Worm (Caenorhabditis elegans) whole organism, L4/young adult: ENCODE results near the gene srw-137.
"Not testable (repeated sequence)": the region's sequence is repeated elsewhere in the genome, so short reads cannot be mapped to it uniquely, and the experiment has no call there.

ENCODE experiments used
- W03F9.2 ChIP-seq: fragments of 150-350 bp; optimal IDR thresholded peaks from 2 replicates; lab custom pipeline; 2014; ENCODE audit warnings: missing biosample characterization, missing genetic modification characterization
- dao-5 ChIP-seq: sonication (generic microtip); optimal IDR thresholded peaks from 2 replicates; lab custom pipeline; 2016; ENCODE audit warnings: missing genotype, missing genetic modification characterization, moderate library complexity, missing compliant biosample characterization
- him-1 ChIP-seq: sonication (generic microtip); optimal IDR thresholded peaks from 2 replicates; lab custom pipeline; 2016; ENCODE audit warnings: missing genotype, missing genetic modification reagents, missing genetic modification characterization, missing compliant biosample characterization

Gene srw-137

ce11 chrV:2943859-2944258 is at the start of gene srw-137:
srw-137 (minus strand) TSS chrV:2943959.
- TF ChIP-seq dao-5 (tag; lab: Kevin White, UChicago): no peak
- TF ChIP-seq him-1 (tag; lab: Kevin White, UChicago): no peak
- no peak for TF ChIP-seq W03F9.2 (tag; lab: Kevin White, UChicago)

DNA sequence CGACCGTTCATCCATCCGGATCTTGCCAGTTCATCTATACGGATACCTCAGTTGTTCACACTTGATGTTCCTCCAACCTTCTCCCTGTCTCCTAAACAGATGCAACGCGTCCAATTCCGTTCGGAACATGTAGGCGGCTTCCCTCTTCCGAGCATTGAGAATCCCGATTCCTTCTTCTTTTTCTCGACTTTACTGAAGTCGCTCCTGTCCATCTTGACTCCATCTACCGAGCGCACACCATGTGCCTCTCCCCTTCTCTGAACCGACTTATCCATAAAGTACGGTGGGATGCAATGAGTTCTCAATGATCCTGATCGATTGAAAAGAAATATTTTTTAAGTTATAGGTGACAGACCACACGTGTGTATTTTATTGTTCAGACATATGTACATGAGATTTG is 48.3 kb upstream of the srw-137 start:
- TF ChIP-seq W03F9.2 (tag; lab: Kevin White, UChicago) (no peak), dao-5 (tag; lab: Kevin White, UChicago) (no peak), him-1 (tag; lab: Kevin White, UChicago) (no peak)

ce11 chrV:2991485-2991884 is 47.7 kb upstream of the srw-137 start, which contains the start of gene srw-121:
srw-121 (minus strand) TSS chrV:2991585.
- TF ChIP-seq dao-5 (tag; lab: Kevin White, UChicago) (no peak), him-1 (tag; lab: Kevin White, UChicago) (no peak), W03F9.2 (tag; lab: Kevin White, UChicago) (no peak)

ce11 chrV:2987407-2987806 is 43.6 kb upstream of the srw-137 start, which contains the start of gene srh-85:
srh-85 (minus strand) TSS chrV:2987507.
- TF ChIP-seq W03F9.2 (tag; lab: Kevin White, UChicago): no peak
- TF ChIP-seq him-1 (tag; lab: Kevin White, UChicago): no peak
- no peak for TF ChIP-seq dao-5 (tag; lab: Kevin White, UChicago)

DNA sequence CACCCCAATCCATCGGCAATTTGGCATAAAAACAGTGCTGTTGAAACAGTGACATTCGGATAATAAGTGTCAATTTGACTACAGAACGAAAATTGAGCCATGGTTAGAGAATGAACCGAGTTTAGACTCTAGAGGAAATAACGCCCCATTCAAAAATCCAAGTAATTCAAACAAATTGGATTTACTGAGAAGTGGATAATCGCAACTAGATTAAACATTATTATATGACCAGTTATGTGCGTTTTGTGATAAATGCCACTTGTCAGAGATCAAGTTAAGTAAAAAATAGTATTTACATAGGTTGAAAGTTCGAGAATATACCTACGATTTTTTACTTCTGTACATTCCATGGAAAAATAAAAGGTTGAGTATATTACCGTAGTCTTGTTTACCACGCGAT is 41.5 kb upstream of the srw-137 start, which contains the start of gene srw-139:
Gene srw-139, minus strand, starts transcription at position 101 of the 400 bp plus-strand sequence.
- no peak for TF ChIP-seq W03F9.2 (tag; lab: Kevin White, UChicago)
- TF ChIP-seq dao-5 (tag; lab: Kevin White, UChicago): no peak
- no peak for TF ChIP-seq him-1 (tag; lab: Kevin White, UChicago)

ce11 chrV:2983351-2983750 is 39.6 kb upstream of the srw-137 start, which contains the start of gene srw-117:
srw-117 (minus strand) TSS chrV:2983451.
- no peak for TF ChIP-seq W03F9.2 (tag; lab: Kevin White, UChicago)
- TF ChIP-seq him-1 (tag; lab: Kevin White, UChicago): no peak
- TF ChIP-seq dao-5 (tag; lab: Kevin White, UChicago): no peak

- TF ChIP-seq him-1 (tag; lab: Kevin White, UChicago): no peak
Measured at ce11 chrV:2979978-2980377, 36.2 kb upstream of the srw-137 start, which contains the start of gene srw-118. srw-118 (minus strand) TSS chrV:2980078.

DNA sequence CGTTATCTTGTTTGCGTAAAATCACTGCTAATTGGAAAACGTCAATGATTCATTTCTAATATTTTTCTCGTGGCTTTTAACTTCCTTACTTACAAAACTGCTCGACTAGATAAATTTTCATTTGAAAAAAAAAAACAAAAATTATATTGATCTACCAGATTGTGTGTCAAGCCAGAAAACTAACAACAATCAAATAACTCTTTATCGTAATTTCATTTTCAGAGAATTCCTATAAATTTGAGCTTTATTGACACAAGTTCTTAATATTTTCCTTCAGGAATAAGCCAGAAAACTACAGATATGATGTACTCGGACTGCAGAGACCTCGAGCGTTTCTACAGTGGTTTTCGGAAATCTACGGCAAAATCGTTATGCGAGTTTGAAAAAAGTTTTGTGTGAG is 32.5 kb upstream of the srw-137 start, which contains the start of gene srw-124:
Gene srw-124, plus strand, starts transcription at position 301 of the 400 bp plus-strand sequence.
- no peak for TF ChIP-seq him-1 (tag; lab: Kevin White, UChicago)
- TF ChIP-seq dao-5 (tag; lab: Kevin White, UChicago): no peak
- no peak for TF ChIP-seq W03F9.2 (tag; lab: Kevin White, UChicago)

- TF ChIP-seq him-1, W03F9.2, dao-5 (tag; lab: Kevin White, UChicago): not testable (repeated sequence)
Measured at ce11 chrV:2975285-2975684, 31.5 kb upstream of the srw-137 start, which contains the start of gene srw-123. srw-123 (minus strand) TSS chrV:2975385.

ce11 chrV:2971307-2971999 is 27.7 kb upstream of the srw-137 start, which contains the start of gene srw-129:
srw-129 (plus strand) TSS chrV:2971949.
- TF ChIP-seq W03F9.2 (tag; lab: Kevin White, UChicago) (no peak), dao-5 (tag; lab: Kevin White, UChicago) (no peak)

DNA sequence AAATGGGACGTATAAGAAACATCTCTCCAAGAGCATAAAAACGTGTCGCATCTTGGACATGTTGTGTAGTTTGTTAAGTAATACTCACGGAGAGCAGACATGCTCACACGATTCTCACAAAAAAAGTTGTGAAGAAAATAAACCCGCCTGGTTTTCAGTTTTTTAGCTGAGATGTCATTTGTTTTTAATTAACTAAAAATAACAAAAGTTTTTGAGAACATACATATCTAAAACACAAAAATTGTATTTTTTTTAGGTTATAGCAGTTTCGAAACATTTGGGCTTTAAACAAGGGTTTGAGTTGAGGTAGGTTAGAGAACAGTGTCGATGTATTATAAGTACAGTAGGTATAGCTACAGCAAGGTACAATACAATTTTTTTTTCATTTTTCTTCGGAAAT is 21.0 kb upstream of the srw-137 start, which contains the start of gene srh-88:
Gene srh-88, minus strand, starts transcription at position 101 of the 400 bp plus-strand sequence.
- TF ChIP-seq dao-5 (tag; lab: Kevin White, UChicago): no peak
- no peak for TF ChIP-seq W03F9.2 (tag; lab: Kevin White, UChicago)
- no peak for TF ChIP-seq him-1 (tag; lab: Kevin White, UChicago)

ce11 chrV:2962960-2963359 is 19.2 kb upstream of the srw-137 start, which contains the start of gene srw-138:
srw-138 (minus strand) TSS chrV:2963060.
- TF ChIP-seq him-1 (tag; lab: Kevin White, UChicago) (no peak), dao-5 (tag; lab: Kevin White, UChicago) (no peak), W03F9.2 (tag; lab: Kevin White, UChicago) (no peak)

- TF ChIP-seq W03F9.2 (tag; lab: Kevin White, UChicago): no peak
- TF ChIP-seq dao-5 (tag; lab: Kevin White, UChicago): no peak
Measured at ce11 chrV:2960894-2961293, 17.1 kb upstream of the srw-137 start, which contains the start of gene srw-144. srw-144 (minus strand) TSS chrV:2960994.
